Fruit fly (Drosophila melanogaster): ENCODE measurements around the gene CG7824.

The CG7824 gene

DNA sequence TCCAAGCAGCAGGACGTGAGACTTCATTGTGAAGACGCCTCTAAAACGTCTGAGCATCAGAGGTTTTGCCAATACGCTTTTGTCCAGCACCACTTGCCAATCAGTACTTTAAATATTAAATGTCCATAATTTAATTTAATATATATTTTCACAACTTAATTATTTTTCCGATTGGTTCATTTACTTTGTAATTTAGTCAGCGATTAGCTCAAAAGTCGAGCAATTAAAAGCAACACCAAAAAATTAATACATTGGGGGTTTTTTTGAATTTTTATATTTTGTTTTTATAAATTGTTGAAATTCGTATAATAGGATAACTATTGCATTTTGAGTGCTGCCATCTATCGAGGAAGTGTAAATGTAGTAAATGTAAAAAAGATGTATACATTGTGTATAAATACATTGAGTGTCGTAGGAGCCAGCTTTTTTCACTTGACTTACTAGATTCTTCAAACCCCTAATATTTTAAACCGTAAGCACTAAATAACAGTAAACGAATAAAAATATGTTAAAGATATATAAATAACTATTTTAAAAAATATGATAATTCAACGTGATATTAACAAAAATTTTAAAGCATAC, 45.1 kb upstream of the CG7824 start, which contains the start of gene CG15517 (continued):
- no peak for TF ChIP-seq CG18764 (GFP tag; optimal IDR thresholded peaks at IDR 0.05)
- TF ChIP-seq ham (GFP tag; IDR thresholded peaks at IDR 0.05) = no peak
- no peak for TF ChIP-seq CG10654 (GFP tag; optimal IDR thresholded peaks at IDR 0.05)
- TF ChIP-seq CG15479 (GFP tag; optimal IDR thresholded peaks at IDR 0.05) = no peak
- peak; percentile 20 for TF ChIP-seq Xbp1 (GFP tag; optimal IDR thresholded peaks at IDR 0.05)
- TF ChIP-seq Lhr (GFP tag; optimal IDR thresholded peaks at IDR 0.05) = peak; percentile 29
- TF ChIP-seq seq (GFP tag; IDR thresholded peaks at IDR 0.05) = no peak
- TF ChIP-seq CG6254 (GFP tag; optimal IDR thresholded peaks at IDR 0.05) = no peak
- no peak for TF ChIP-seq CG10274 (GFP tag; optimal IDR thresholded peaks at IDR 0.05)
- no peak for TF ChIP-seq kah (GFP tag; optimal IDR thresholded peaks at IDR 0.05)
- TF ChIP-seq CG9437 (GFP tag; optimal IDR thresholded peaks at IDR 0.05) = no peak
- TF ChIP-seq Dfd (GFP tag; optimal IDR thresholded peaks at IDR 0.05) = no peak
- no peak for TF ChIP-seq grn (GFP tag; optimal IDR thresholded peaks at IDR 0.05)
- no peak for TF ChIP-seq CG18262 (tag; optimal IDR thresholded peaks at IDR 0.05)
- no peak for TF ChIP-seq wor (GFP tag; IDR thresholded peaks at IDR 0.05)
- TF ChIP-seq CG13296 (GFP tag; optimal IDR thresholded peaks at IDR 0.05) = no peak
- peak; percentile 2 for TF ChIP-seq Hr3 (GFP tag; optimal IDR thresholded peaks at IDR 0.05)
- no peak for TF ChIP-seq D (optimal IDR thresholded peaks at IDR 0.05)
- no peak for TF ChIP-seq D (GFP tag; optimal IDR thresholded peaks at IDR 0.05)
- TF ChIP-seq HLH3B (GFP tag; IDR thresholded peaks at IDR 0.05) = no peak
- TF ChIP-seq CG11398 (GFP tag; optimal IDR thresholded peaks at IDR 0.05) = no peak
- no peak for TF ChIP-seq CG3065 (GFP tag; optimal IDR thresholded peaks at IDR 0.05)
- peak; percentile 35 for TF ChIP-seq zen (tag; optimal IDR thresholded peaks at IDR 0.05)
- no peak for TF ChIP-seq toy (GFP tag; IDR thresholded peaks at IDR 0.05)
- no peak for TF ChIP-seq eyg (GFP tag; optimal IDR thresholded peaks at IDR 0.05)
- no peak for TF ChIP-seq Max (GFP tag; optimal IDR thresholded peaks at IDR 0.05)
- TF ChIP-seq CG2199 (GFP tag; IDR thresholded peaks at IDR 0.05) = no peak; the same call in 2 of the 3 replicates
- TF ChIP-seq CG1647 (GFP tag; optimal IDR thresholded peaks at IDR 0.05) = no peak
- TF ChIP-seq CG13123 (GFP tag; optimal IDR thresholded peaks at IDR 0.05) = no peak
- no peak for TF ChIP-seq CG14014 (GFP tag; IDR thresholded peaks at IDR 0.05)
- no peak for TF ChIP-seq ap (GFP tag; IDR thresholded peaks at IDR 0.05)
- no peak for TF ChIP-seq CG3726 (GFP tag; IDR thresholded peaks at IDR 0.05)
- TF ChIP-seq nerfin-1 (tag; optimal IDR thresholded peaks at IDR 0.05) = no peak
- TF ChIP-seq tgo (GFP tag; IDR thresholded peaks at IDR 0.05) = no peak
- no peak for TF ChIP-seq her (GFP tag; optimal IDR thresholded peaks at IDR 0.05)
- TF ChIP-seq Nf-YB (GFP tag; optimal IDR thresholded peaks at IDR 0.05) = no peak
- no peak for TF ChIP-seq YL-1 (GFP tag; optimal IDR thresholded peaks at IDR 0.05)
- TF ChIP-seq CG1603 (tag; optimal IDR thresholded peaks at IDR 0.05) = no peak
- no peak for TF ChIP-seq CG17186 (GFP tag; optimal IDR thresholded peaks at IDR 0.05)
- TF ChIP-seq tio (GFP tag; optimal IDR thresholded peaks at IDR 0.05) = no peak
- no peak for TF ChIP-seq fd3F (GFP tag; optimal IDR thresholded peaks at IDR 0.05)
- peak; percentile 19 for TF ChIP-seq CG14710 (tag; optimal IDR thresholded peaks at IDR 0.05)
- no peak for TF ChIP-seq CG7786 (GFP tag; optimal IDR thresholded peaks at IDR 0.05)
- no peak for TF ChIP-seq CG12744 (GFP tag; optimal IDR thresholded peaks at IDR 0.05)
- TF ChIP-seq gro (GFP tag; optimal IDR thresholded peaks at IDR 0.05) = no peak
- peak; percentile 52 for TF ChIP-seq HmgZ (tag; optimal IDR thresholded peaks at IDR 0.05)
- TF ChIP-seq cas (GFP tag; IDR thresholded peaks at IDR 0.05) = no peak
- TF ChIP-seq corto (GFP tag; optimal IDR thresholded peaks at IDR 0.05) = no peak
- no peak for TF ChIP-seq Ravus (GFP tag; IDR thresholded peaks at IDR 0.05)
- TF ChIP-seq CG31441 (GFP tag; IDR thresholded peaks at IDR 0.05) = no peak
- TF ChIP-seq CG3995 (GFP tag; optimal IDR thresholded peaks at IDR 0.05) = no peak
- no peak for TF ChIP-seq lilli (GFP tag; optimal IDR thresholded peaks at IDR 0.05)
